Fruit fly (Drosophila melanogaster): ENCODE data around the gene Pdss2.

The Pdss2 gene

dm6 chr3L:21026025-21026916, 1.4 kb upstream of the Pdss2 start (continued):
- no peak for TF ChIP-seq Xbp1 (GFP tag; optimal IDR thresholded peaks at IDR 0.05)
- TF ChIP-seq Nf-YB (GFP tag; optimal IDR thresholded peaks at IDR 0.05): no peak
- peak; percentile 36; the same call in 1 of the 3 replicates for TF ChIP-seq row (GFP tag; IDR thresholded peaks at IDR 0.05)
- TF ChIP-seq CG13287 (GFP tag; IDR thresholded peaks at IDR 0.05; ENCODE audit: partially characterized antibody): peak; percentile 35
- no peak for TF ChIP-seq CG17361 (GFP tag; IDR thresholded peaks at IDR 0.05)
- peak; percentile 25; the same call in 1 of the 3 replicates for TF ChIP-seq zfh1 (GFP tag; IDR thresholded peaks at IDR 0.05)
- no peak for TF ChIP-seq ab (GFP tag; optimal IDR thresholded peaks at IDR 0.05)
- TF ChIP-seq Pdp1 (GFP tag; optimal IDR thresholded peaks at IDR 0.05): no peak
- peak; percentile 12 for TF ChIP-seq sug (tag; optimal IDR thresholded peaks at IDR 0.05)
- 0 out of 2 replicates have a peak, but pooled peaks have one; percentile 27 for TF ChIP-seq CG8765 (GFP tag; IDR thresholded peaks at IDR 0.05)
- peak; percentile 92 for TF ChIP-seq cg (GFP tag; optimal IDR thresholded peaks at IDR 0.05)
- peak; percentile 31 for TF ChIP-seq CG2678 (tag; optimal IDR thresholded peaks at IDR 0.05)
- TF ChIP-seq CG11456 (GFP tag; IDR thresholded peaks at IDR 0.05): no peak
- TF ChIP-seq CG32767 (GFP tag; IDR thresholded peaks at IDR 0.05): peak; percentile 44; the same call in 1 of the 2 replicates
- peak; percentile 35; the same call in 1 of the 3 replicates for TF ChIP-seq sr (GFP tag; IDR thresholded peaks at IDR 0.05)
- TF ChIP-seq zf30C (GFP tag; optimal IDR thresholded peaks at IDR 0.05): peak; percentile 35
- TF ChIP-seq Ada2b (GFP tag; IDR thresholded peaks at IDR 0.05): no peak
- TF ChIP-seq Xrp1 (GFP tag; IDR thresholded peaks at IDR 0.05): 0 out of 2 replicates have a peak, but pooled peaks have one; percentile 4
- no peak for TF ChIP-seq amos (GFP tag; IDR thresholded peaks at IDR 0.05; ENCODE audit: partially characterized antibody)
- no peak for TF ChIP-seq CG6683 (GFP tag; optimal IDR thresholded peaks at IDR 0.05)
- no peak for TF ChIP-seq CG17612 (GFP tag; IDR thresholded peaks at IDR 0.05)
- TF ChIP-seq CG1832 (GFP tag; optimal IDR thresholded peaks at IDR 0.05): peak; percentile 77
- peak; percentile 32 for TF ChIP-seq CG7839 (tag; optimal IDR thresholded peaks at IDR 0.05)
- TF ChIP-seq Med (GFP tag): peak; percentile 43
- 0 out of 2 replicates have a peak, but pooled peaks have one; percentile 18 for TF ChIP-seq sna (GFP tag; IDR thresholded peaks at IDR 0.05; ENCODE audit: partially characterized antibody)
- peak; percentile 53 for TF ChIP-seq sens (GFP tag)
- no peak for TF ChIP-seq ase (GFP tag; IDR thresholded peaks at IDR 0.05)
- no peak for TF ChIP-seq pb (GFP tag; optimal IDR thresholded peaks at IDR 0.05)
- TF ChIP-seq CG10979 (tag; optimal IDR thresholded peaks at IDR 0.05): no peak
- TF ChIP-seq CG13894 (tag; optimal IDR thresholded peaks at IDR 0.05): peak; percentile 11
- TF ChIP-seq fu2 (GFP tag; optimal IDR thresholded peaks at IDR 0.05): no peak
- TF ChIP-seq ash1 (GFP tag; optimal IDR thresholded peaks at IDR 0.05): no peak
- TF ChIP-seq Six4 (GFP tag; optimal IDR thresholded peaks at IDR 0.05): no peak
- no peak for TF ChIP-seq Chrac-16 (GFP tag; optimal IDR thresholded peaks at IDR 0.05)
- TF ChIP-seq gce (GFP tag; IDR thresholded peaks at IDR 0.05): 0 out of 3 replicates have a peak, but pooled peaks have one; percentile 44
- TF ChIP-seq CG8290 (GFP tag; optimal IDR thresholded peaks at IDR 0.05): no peak
- peak in 1 of 2 experiments; percentile 64 for TF ChIP-seq CG8290 (tag; optimal IDR thresholded peaks at IDR 0.05)
- TF ChIP-seq CTCF (GFP tag; optimal IDR thresholded peaks at IDR 0.05): no peak
- TF ChIP-seq D (optimal IDR thresholded peaks at IDR 0.05): no peak
- peak; percentile 1 for TF ChIP-seq D (GFP tag; optimal IDR thresholded peaks at IDR 0.05)
- TF ChIP-seq NC2β (GFP tag; optimal IDR thresholded peaks at IDR 0.05): peak; percentile 54
- no peak for TF ChIP-seq ftz-f1 (GFP tag; optimal IDR thresholded peaks at IDR 0.05)
- TF ChIP-seq gt (GFP tag; IDR thresholded peaks at IDR 0.05): no peak
- no peak for TF ChIP-seq TFAM (GFP tag; optimal IDR thresholded peaks at IDR 0.05)
- TF ChIP-seq lola (GFP tag; optimal IDR thresholded peaks at IDR 0.05): no peak
- TF ChIP-seq wek (GFP tag; optimal IDR thresholded peaks at IDR 0.05): no peak
- TF ChIP-seq CG6272 (GFP tag; IDR thresholded peaks at IDR 0.05): no peak
- no peak for TF ChIP-seq az2 (GFP tag; optimal IDR thresholded peaks at IDR 0.05)
- TF ChIP-seq sd (tag; optimal IDR thresholded peaks at IDR 0.05): peak; percentile 93
- no peak for TF ChIP-seq CG33557 (GFP tag; optimal IDR thresholded peaks at IDR 0.05)
